Worm (Caenorhabditis elegans): ENCODE measurements around the gene lips-9.

DNA sequence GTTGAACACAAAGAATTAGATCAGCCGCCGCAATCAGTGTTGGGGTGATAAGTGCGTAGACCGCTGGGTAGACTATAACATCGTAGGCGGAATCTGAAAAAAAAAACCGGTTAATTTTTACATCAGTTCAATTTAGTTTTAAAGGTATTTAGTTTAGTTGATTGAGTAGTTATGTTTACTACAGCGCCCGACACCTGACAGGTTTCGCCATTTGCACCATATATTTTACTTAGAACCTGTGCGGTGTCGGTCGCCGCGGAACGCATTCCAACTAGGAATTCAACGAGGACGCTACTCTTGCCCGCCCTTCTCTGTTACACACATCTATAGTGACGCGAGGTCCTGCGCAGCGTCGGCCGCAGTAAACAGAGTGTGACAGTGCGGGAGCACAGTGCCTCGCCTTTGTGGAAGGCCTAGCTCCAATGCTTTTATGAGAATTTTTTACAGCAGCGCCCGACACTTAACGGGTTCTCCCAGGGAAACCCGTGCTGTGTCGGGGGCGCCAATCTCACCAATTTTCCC is 33.4 kb upstream of the lips-9 start:
- TF ChIP-seq ztf-29 (GFP tag; IDR thresholded peaks at IDR 0.05) (no peak), flt-1 (GFP tag; IDR thresholded peaks at IDR 0.05) (no peak), ref-1 (GFP tag; conservative IDR thresholded peaks at IDR 0.05) (no peak), tab-1 (GFP tag; IDR thresholded peaks at IDR 0.05) (no peak), cog-1 (tag; optimal IDR thresholded peaks at IDR 0.05) (no peak)

All from whole organism, midembryonic.